Worm (Caenorhabditis elegans): ENCODE results near the gene Y54G2A.57.

ce11 chrIV:3019438-3019837 lies 49.7 kb downstream of the Y54G2A.57 start, which contains the start of gene lin-22:
- no peak for TF ChIP-seq pha-4 (tag; optimal IDR thresholded peaks at IDR 0.05)
- no peak for TF ChIP-seq lin-39 (tag; optimal IDR thresholded peaks at IDR 0.05)
- no peak for TF ChIP-seq nhr-11 (tag; optimal IDR thresholded peaks at IDR 0.05)
- TF ChIP-seq nhr-77 (tag; optimal IDR thresholded peaks at IDR 0.05) = no peak
- TF ChIP-seq ztf-11 (tag; optimal IDR thresholded peaks at IDR 0.05) = no peak
